Worm (Caenorhabditis elegans) whole organism, L1 larva: ENCODE measurements around the gene B0432.14.

Experiments
- aly-2 ChIP-seq: fragments of 150-350 bp; optimal IDR thresholded peaks from 2 replicates; lab custom pipeline; 2014; ENCODE audit warnings: missing biosample characterization, missing genetic modification characterization
- ceh-63 ChIP-seq: fragments of 200-800 bp; sonication (Bioruptor generic); optimal IDR thresholded peaks from 2 replicates; lab custom pipeline; 2018; ENCODE audit warnings: mild to moderate bottlenecking, missing genetic modification characterization, missing compliant biosample characterization
- egl-27 ChIP-seq, 2 experiments: fragments of 150-350 bp in 1 of 2; sonication (generic microtip); optimal IDR thresholded peaks; 3 replicates each; lab custom pipeline; 2017 to 2018; ENCODE audit warnings: missing biosample characterization in 2 of 2, missing genetic modification characterization in 2 of 2, missing genetic modification reagents in 2 of 2
- fkh-4 ChIP-seq: sonication (generic microtip); optimal IDR thresholded peaks from 2 replicates; lab custom pipeline; 2016; ENCODE audit warnings: missing compliant biosample characterization, missing genetic modification characterization, borderline replicate concordance
- isw-1 ChIP-seq: fragments of 200-800 bp; sonication (Bioruptor generic); IDR thresholded peaks from 2 replicates; pipeline ENCODE4 v1.3.6; 2022; ENCODE audit warnings: missing genetic modification characterization, missing compliant biosample characterization
- jun-1 ChIP-seq: fragments of 150-350 bp; optimal IDR thresholded peaks from 2 replicates; lab custom pipeline; 2014; ENCODE audit warnings: missing biosample characterization, missing genetic modification reagents, missing genetic modification characterization
- lsy-2 ChIP-seq, 2 experiments: fragments of 150-350 bp; optimal IDR thresholded peaks; 2 replicates each; lab custom pipeline; 2014; ENCODE audit warnings: missing biosample characterization in 2 of 2, missing genetic modification characterization in 2 of 2
- mdl-1 ChIP-seq, 2 experiments: fragments of 150-350 bp; optimal IDR thresholded peaks; 2 replicates each; lab custom pipeline; 2014 to 2017; ENCODE audit warnings: missing biosample characterization in 2 of 2, missing genetic modification characterization in 2 of 2, inconsistent platforms in 1 of 2
- nhr-11 ChIP-seq: fragments of 150-350 bp; optimal IDR thresholded peaks from 2 replicates; lab custom pipeline; 2014; ENCODE audit warnings: missing biosample characterization, missing genetic modification characterization
- nhr-12 ChIP-seq: sonication (generic microtip); optimal IDR thresholded peaks from 2 replicates; lab custom pipeline; 2017; ENCODE audit warnings: missing biosample characterization, missing genetic modification characterization
- nhr-19 ChIP-seq: fragments of 200-800 bp; sonication (Bioruptor generic); conservative IDR thresholded peaks from 2 replicates; pipeline ENCODE4 v1.3.6; 2022; ENCODE audit warnings: missing genetic modification characterization, missing compliant biosample characterization

- no peak for TF ChIP-seq nhr-19 (GFP tag; lab: Robert Waterston, UW)
- TF ChIP-seq jun-1 (tag; lab: Kevin White, UChicago), result no peak
- TF ChIP-seq nhr-12 (tag; lab: Kevin White, UChicago), result no peak
- TF ChIP-seq nhr-11, result no peak
- no peak for TF ChIP-seq isw-1 (GFP tag; lab: Robert Waterston, UW)
- TF ChIP-seq egl-27 (tag; optimal IDR thresholded peaks at IDR 0.05; lab: Kevin White, UChicago), result no peak
- TF ChIP-seq aly-2 (tag; lab: Kevin White, UChicago), result no peak
- no peak for TF ChIP-seq lsy-2 (tag; optimal IDR thresholded peaks at IDR 0.05; lab: Kevin White, UChicago)
- no peak for TF ChIP-seq fkh-4
- TF ChIP-seq mdl-1 (tag; optimal IDR thresholded peaks at IDR 0.05; lab: Kevin White, UChicago), result no peak
- no peak for TF ChIP-seq ceh-63
Observed at ce11 chrII:294606-295005, 30.5 kb downstream of the B0432.14 start, which contains the start of gene B0432.11.
